Fruit fly (Drosophila melanogaster) whole organism, embryonic: ENCODE measurements around the gene ND-MNLL.

Experiments used
- ATbp ChIP-seq: fragments of 200-800 bp; sonication (Bioruptor generic); optimal IDR thresholded peaks from 2 replicates; lab custom pipeline; 2017; ENCODE audit warnings: missing biosample characterization, mild to moderate bottlenecking, missing genetic modification characterization, missing genetic modification reagents
- Adf1 ChIP-seq: fragments of 200-800 bp; sonication (Bioruptor generic); IDR thresholded peaks from 2 replicates; pipeline ENCODE4 v1.3.6; 2022; ENCODE audit warnings: missing biosample characterization, missing genetic modification characterization
- Atf-2 ChIP-seq: fragments of 200-800 bp; sonication (Bioruptor generic); optimal IDR thresholded peaks from 2 replicates; lab custom pipeline; 2016; ENCODE audit warnings: missing biosample characterization, missing genetic modification characterization
- B-H1 ChIP-seq: fragments of 200-800 bp; sonication (Bioruptor generic); IDR thresholded peaks from 3 replicates; pipeline ENCODE4 v1.3.6; 2022; ENCODE audit warnings: missing biosample characterization, missing genetic modification characterization
- Bdp1 ChIP-seq: fragments of 200-800 bp; sonication (Bioruptor generic); optimal IDR thresholded peaks from 3 replicates; lab custom pipeline; 2016; ENCODE audit warnings: missing biosample characterization, missing genetic modification characterization
- CG12155 ChIP-seq: fragments of 200-800 bp; sonication (Bioruptor generic); optimal IDR thresholded peaks from 3 replicates; lab custom pipeline; 2016; ENCODE audit warnings: missing biosample characterization, missing genetic modification characterization
- CG17385 ChIP-seq: fragments of 200-800 bp; sonication (Bioruptor generic); optimal IDR thresholded peaks from 3 replicates; lab custom pipeline; 2018; ENCODE audit warnings: missing biosample characterization, mild to moderate bottlenecking, missing genetic modification characterization
- CG17829 ChIP-seq: fragments of 200-800 bp; optimal IDR thresholded peaks from 2 replicates; lab custom pipeline; 2019; ENCODE audit warnings: missing biosample characterization, mild to moderate bottlenecking, missing genetic modification characterization, moderate library complexity
- CG1792 ChIP-seq: fragments of 200-800 bp; sonication (Bioruptor generic); optimal IDR thresholded peaks from 2 replicates; lab custom pipeline; 2016; ENCODE audit warnings: missing biosample characterization, missing genetic modification characterization
- CG2116 ChIP-seq: fragments of 200-800 bp; sonication (Bioruptor generic); optimal IDR thresholded peaks from 3 replicates; lab custom pipeline; 2018; ENCODE audit warnings: missing biosample characterization, mild to moderate bottlenecking, missing genetic modification characterization
- CG43689 ChIP-seq: fragments of 200-800 bp; sonication (Bioruptor generic); IDR thresholded peaks from 2 replicates; pipeline ENCODE4 v1.3.6; 2022; ENCODE audit warnings: missing biosample characterization, missing genetic modification characterization
- CG4424 ChIP-seq: fragments of 200-800 bp; sonication (Bioruptor generic); optimal IDR thresholded peaks from 3 replicates; lab custom pipeline; 2016; ENCODE audit warnings: missing biosample characterization, missing genetic modification characterization
- CG4730 ChIP-seq: fragments of 200-800 bp; sonication (Bioruptor generic); IDR thresholded peaks from 2 replicates; pipeline ENCODE4 v1.3.6; 2022; ENCODE audit warnings: missing biosample characterization, missing genetic modification characterization
- CG5245 ChIP-seq: fragments of 200-800 bp; sonication (Bioruptor generic); optimal IDR thresholded peaks from 3 replicates; lab custom pipeline; 2016; ENCODE audit warnings: missing biosample characterization, missing genetic modification characterization
- CG6254 ChIP-seq: fragments of 200-800 bp; sonication (Bioruptor generic); optimal IDR thresholded peaks from 3 replicates; lab custom pipeline; 2017; ENCODE audit warnings: mild to moderate bottlenecking, missing biosample characterization, missing genetic modification reagents, missing genetic modification characterization
- CG6272 ChIP-seq: fragments of 200-800 bp; sonication (Bioruptor generic); IDR thresholded peaks from 2 replicates; pipeline ENCODE4 v1.3.6; 2022; ENCODE audit warnings: missing biosample characterization, missing genetic modification characterization
- CG6689 ChIP-seq: fragments of 200-800 bp; sonication (Bioruptor generic); IDR thresholded peaks from 2 replicates; pipeline ENCODE4 v1.3.6; 2022; ENCODE audit warnings: missing biosample characterization, missing genetic modification characterization
- CG6765 ChIP-seq: fragments of 200-800 bp; sonication (Bioruptor generic); optimal IDR thresholded peaks from 3 replicates; lab custom pipeline; 2017; ENCODE audit warnings: missing biosample characterization, mild to moderate bottlenecking, missing genetic modification characterization
- CG8765 ChIP-seq: fragments of 200-800 bp; sonication (Bioruptor generic); IDR thresholded peaks from 2 replicates; pipeline ENCODE4 v1.3.6; 2022; ENCODE audit warnings: missing biosample characterization, missing genetic modification characterization
- CG9876 ChIP-seq: fragments of 200-800 bp; sonication (Bioruptor generic); optimal IDR thresholded peaks from 2 replicates; lab custom pipeline; 2016; ENCODE audit warnings: missing biosample characterization, missing genetic modification characterization
- CoRest ChIP-seq: fragments of 200-800 bp; sonication (Bioruptor generic); optimal IDR thresholded peaks from 3 replicates; lab custom pipeline; 2018; ENCODE audit warnings: missing biosample characterization, mild to moderate bottlenecking, missing genetic modification characterization, moderate library complexity
- Elba2 ChIP-seq: fragments of 200-800 bp; sonication (Bioruptor generic); optimal IDR thresholded peaks from 3 replicates; lab custom pipeline; 2016; ENCODE audit warnings: missing biosample characterization, missing genetic modification characterization
- Fer1 ChIP-seq: fragments of 200-800 bp; sonication (Bioruptor generic); optimal IDR thresholded peaks from 2 replicates; lab custom pipeline; 2017; ENCODE audit warnings: missing biosample characterization, mild to moderate bottlenecking, missing genetic modification characterization
- Fer3 ChIP-seq: fragments of 200-800 bp; sonication (Bioruptor generic); optimal IDR thresholded peaks from 2 replicates; lab custom pipeline; 2018; ENCODE audit warnings: missing biosample characterization, mild to moderate bottlenecking, missing genetic modification characterization, moderate library complexity
- Gug ChIP-seq: fragments of 200-800 bp; sonication (Bioruptor generic); IDR thresholded peaks from 4 replicates; pipeline ENCODE4 v1.3.6; 2022; ENCODE audit warnings: missing biosample characterization, missing genetic modification characterization
- Hey ChIP-seq: fragments of 200-800 bp; sonication (Bioruptor generic); optimal IDR thresholded peaks from 3 replicates; lab custom pipeline; 2018; ENCODE audit warnings: missing biosample characterization, mild to moderate bottlenecking, missing genetic modification characterization
- Lim3 ChIP-seq: fragments of 200-800 bp; sonication (Bioruptor generic); IDR thresholded peaks from 2 replicates; pipeline ENCODE4 v1.3.6; 2022; ENCODE audit warnings: missing biosample characterization, missing genetic modification characterization
- MESR4 ChIP-seq: fragments of 200-800 bp; sonication (Bioruptor generic); optimal IDR thresholded peaks from 2 replicates; lab custom pipeline; 2018; ENCODE audit warnings: missing biosample characterization, mild to moderate bottlenecking, missing genetic modification characterization, moderate library complexity
- MTF-1 ChIP-seq: fragments of 200-800 bp; sonication (Bioruptor generic); optimal IDR thresholded peaks from 2 replicates; lab custom pipeline; 2018; ENCODE audit warnings: missing biosample characterization, mild to moderate bottlenecking, missing genetic modification characterization, borderline replicate concordance
- Pdp1 ChIP-seq, 2 experiments: fragments of 200-800 bp; sonication (Bioruptor generic); optimal IDR thresholded peaks; 3 replicates each; lab custom pipeline; 2016; ENCODE audit warnings: missing biosample characterization in 2 of 2, missing genetic modification characterization in 2 of 2, mild to moderate bottlenecking in 1 of 2, moderate library complexity in 1 of 2
- Xrp1 ChIP-seq: fragments of 200-800 bp; sonication (Bioruptor generic); IDR thresholded peaks from 2 replicates; pipeline ENCODE4 v1.3.6; 2022; ENCODE audit warnings: missing biosample characterization, missing genetic modification characterization
- ara ChIP-seq: fragments of 200-800 bp; sonication (Bioruptor generic); IDR thresholded peaks from 2 replicates; pipeline ENCODE4 v1.3.6; 2022; ENCODE audit warnings: missing biosample characterization, missing genetic modification characterization
- ato ChIP-seq: fragments of 200-800 bp; sonication (Bioruptor generic); IDR thresholded peaks from 2 replicates; pipeline ENCODE4 v1.3.6; 2022; ENCODE audit warnings: missing biosample characterization, missing genetic modification characterization; ENCODE audit not compliant: partially characterized antibody
- chm ChIP-seq: fragments of 200-800 bp; sonication (Bioruptor generic); IDR thresholded peaks from 2 replicates; pipeline ENCODE4 v1.3.6; 2022; ENCODE audit warnings: missing biosample characterization, missing genetic modification characterization
- ci ChIP-seq: fragments of 200-800 bp; sonication (Bioruptor generic); IDR thresholded peaks from 3 replicates; pipeline ENCODE4 v1.3.6; 2022; ENCODE audit warnings: missing biosample characterization, missing genetic modification characterization
- dati ChIP-seq: fragments of 200-800 bp; sonication (Bioruptor generic); IDR thresholded peaks from 2 replicates; pipeline ENCODE4 v1.3.6; 2022; ENCODE audit warnings: missing biosample characterization, missing genetic modification characterization
- dmrt11E ChIP-seq: fragments of 200-800 bp; sonication (Bioruptor generic); optimal IDR thresholded peaks from 3 replicates; lab custom pipeline; 2018; ENCODE audit warnings: missing biosample characterization, mild to moderate bottlenecking, missing genetic modification characterization, moderate library complexity
- emc ChIP-seq: fragments of 200-800 bp; sonication (Bioruptor generic); optimal IDR thresholded peaks from 2 replicates; lab custom pipeline; 2016; ENCODE audit warnings: missing biosample characterization, missing genetic modification characterization
- gfzf ChIP-seq: fragments of 200-800 bp; sonication (Bioruptor generic); optimal IDR thresholded peaks from 2 replicates; lab custom pipeline; 2016; ENCODE audit warnings: missing biosample characterization, mild to moderate bottlenecking, missing genetic modification characterization, moderate library complexity
- gsb ChIP-seq: fragments of 200-800 bp; sonication (Bioruptor generic); IDR thresholded peaks from 2 replicates; pipeline ENCODE4 v1.3.6; 2022; ENCODE audit warnings: missing biosample characterization, missing genetic modification characterization
- gt ChIP-seq: fragments of 200-800 bp; sonication (Bioruptor generic); IDR thresholded peaks from 2 replicates; pipeline ENCODE4 v1.3.6; 2022; ENCODE audit warnings: missing biosample characterization, missing genetic modification characterization
- hb ChIP-seq: fragments of 200-800 bp; sonication (Bioruptor generic); IDR thresholded peaks from 3 replicates; pipeline ENCODE4 v1.3.6; 2022; ENCODE audit warnings: missing biosample characterization, missing genetic modification characterization; ENCODE audit not compliant: partially characterized antibody
- lilli ChIP-seq: fragments of 200-800 bp; sonication (Bioruptor generic); optimal IDR thresholded peaks from 3 replicates; lab custom pipeline; 2016; ENCODE audit warnings: missing biosample characterization, missing genetic modification characterization
- maf-S ChIP-seq: fragments of 200-800 bp; sonication (Bioruptor generic); optimal IDR thresholded peaks from 2 replicates; lab custom pipeline; 2016; ENCODE audit warnings: missing biosample characterization, missing genetic modification characterization
- nmo ChIP-seq: fragments of 200-800 bp; sonication (Bioruptor generic); optimal IDR thresholded peaks from 2 replicates; lab custom pipeline; 2018; ENCODE audit warnings: missing biosample characterization, mild to moderate bottlenecking, missing genetic modification characterization, moderate library complexity
- pan ChIP-seq, 4 experiments: fragments of >200 bp in 3 of 4; fragments of 200-800 bp in 1 of 4; sonication (Bioruptor generic) in 1 of 4; optimal IDR thresholded peaks in 3 of 4; IDR thresholded peaks in 1 of 4; 2 replicates each; pipeline versions ENCODE4 v1.3.6 to Lab custom; 2017 to 2022; ENCODE audit warnings: missing biosample characterization in 2 of 4, missing genetic modification characterization in 2 of 4, mixed read lengths in 1 of 4
- pita ChIP-seq: fragments of 200-800 bp; sonication (Bioruptor generic); optimal IDR thresholded peaks from 2 replicates; lab custom pipeline; 2017; ENCODE audit warnings: missing biosample characterization, mild to moderate bottlenecking, missing genetic modification characterization
- ro ChIP-seq: fragments of 200-800 bp; sonication (Bioruptor generic); IDR thresholded peaks from 2 replicates; pipeline ENCODE4 v1.3.6; 2022; ENCODE audit warnings: missing biosample characterization, missing genetic modification characterization
- salm ChIP-seq: fragments of 200-800 bp; sonication (Bioruptor generic); optimal IDR thresholded peaks from 2 replicates; lab custom pipeline; 2018; ENCODE audit warnings: missing biosample characterization, mild to moderate bottlenecking, missing genetic modification characterization
- vnd ChIP-seq: fragments of 200-800 bp; sonication (Bioruptor generic); IDR thresholded peaks from 3 replicates; pipeline ENCODE4 v1.3.6; 2022; ENCODE audit warnings: missing biosample characterization, missing genetic modification characterization; ENCODE audit not compliant: partially characterized antibody

The ND-MNLL gene

DNA sequence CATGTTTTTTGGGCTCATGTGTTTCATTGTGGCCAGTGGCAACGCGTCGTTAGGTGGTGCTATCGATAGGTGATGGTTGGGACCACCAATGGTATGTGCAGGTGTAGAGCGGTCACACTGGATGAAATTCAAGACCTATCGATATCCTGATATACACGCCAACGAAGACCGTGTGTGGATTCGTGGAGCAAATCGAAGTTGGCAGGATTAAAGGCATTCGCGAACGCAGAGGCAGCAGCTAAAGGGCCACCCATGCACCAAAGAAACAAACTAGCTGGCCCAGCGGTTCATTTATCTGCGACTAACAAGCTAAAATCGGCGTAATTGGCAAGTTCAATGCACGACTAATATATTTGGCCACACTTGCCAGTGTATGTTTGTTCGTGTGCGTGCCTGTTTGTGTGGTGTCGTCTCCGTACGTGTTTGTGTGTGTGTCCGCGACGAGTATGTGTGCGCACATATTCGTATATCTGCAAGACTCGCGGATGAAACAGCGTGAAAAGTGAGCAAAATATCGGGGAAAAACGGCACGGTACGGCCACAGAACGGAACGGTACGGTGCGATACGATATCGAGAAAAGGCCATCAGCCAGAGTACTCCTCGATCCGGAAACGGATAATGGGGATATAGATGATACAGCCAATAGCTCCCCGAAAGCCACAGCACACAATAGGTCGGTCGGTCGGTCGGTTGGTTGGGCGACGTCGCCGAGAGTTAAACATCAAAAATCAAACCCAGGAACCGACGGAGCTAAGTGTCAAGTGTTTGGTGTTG is 42.4 kb upstream of the ND-MNLL start, which contains the start of gene Ubr3 (continued):
- TF ChIP-seq MTF-1 (GFP tag; lab: Kevin White, UChicago) (no peak), Pdp1 (GFP tag; optimal IDR thresholded peaks at IDR 0.05; lab: Kevin White, UChicago) (peak in 1 of 2 experiments; percentile 19), CG2116 (GFP tag; lab: Kevin White, UChicago) (peak; percentile 94), CG4424 (GFP tag; lab: Kevin White, UChicago) (no peak), CG43689 (GFP tag; lab: Robert Waterston, UW) (no peak), CG5245 (no peak), gt (GFP tag; lab: Robert Waterston, UW) (no peak), Gug (GFP tag; lab: Robert Waterston, UW) (no peak), B-H1 (GFP tag; lab: Robert Waterston, UW) (no peak), Hey (tag; lab: Kevin White, UChicago) (no peak), CG1792 (GFP tag; lab: Kevin White, UChicago) (no peak), gsb (GFP tag; lab: Robert Waterston, UW) (no peak), lilli (GFP tag; lab: Kevin White, UChicago) (no peak), Fer3 (tag; lab: Kevin White, UChicago) (no peak), ato (GFP tag; lab: Robert Waterston, UW) (peak; percentile 59), pan (optimal IDR thresholded peaks at IDR 0.05; lab: Kevin White, UChicago) (no peak), pan (GFP tag; optimal IDR thresholded peaks at IDR 0.05 in 1 of 2, IDR thresholded peaks at IDR 0.05 in 1 of 2) (no peak), MESR4 (GFP tag; lab: Kevin White, UChicago) (peak; percentile 72), dmrt11E (no peak), pita (GFP tag; lab: Kevin White, UChicago) (no peak), emc (GFP tag; lab: Kevin White, UChicago) (no peak), CG6254 (GFP tag; lab: Kevin White, UChicago) (no peak), maf-S (GFP tag; lab: Kevin White, UChicago) (no peak), CG12155 (no peak), Xrp1 (no peak), vnd (GFP tag; lab: Robert Waterston, UW) (peak; percentile 73), CG6272 (GFP tag; lab: Robert Waterston, UW) (no peak), CG6765 (GFP tag; lab: Kevin White, UChicago) (peak; percentile 26), ro (GFP tag; lab: Robert Waterston, UW) (no peak), CG17829 (tag; lab: Kevin White, UChicago) (peak; percentile 28), CG17385 (GFP tag; lab: Kevin White, UChicago) (no peak), Bdp1 (GFP tag; lab: Kevin White, UChicago) (no peak), CG4730 (no peak), chm (GFP tag; lab: Robert Waterston, UW) (no peak), CoRest (tag; lab: Kevin White, UChicago) (no peak), ATbp (no peak), Adf1 (no peak), Fer1 (GFP tag; lab: Kevin White, UChicago) (peak; percentile 35), CG6689 (GFP tag; lab: Robert Waterston, UW) (no peak), dati (GFP tag; lab: Robert Waterston, UW) (no peak), hb (peak; percentile 76), CG9876 (GFP tag; lab: Kevin White, UChicago) (peak; percentile 21), salm (tag; lab: Kevin White, UChicago) (no peak), Lim3 (no peak), CG8765 (GFP tag; lab: Robert Waterston, UW) (no peak), gfzf (GFP tag; lab: Kevin White, UChicago) (peak; percentile 69), ara (GFP tag; lab: Robert Waterston, UW) (no peak), nmo (GFP tag; lab: Kevin White, UChicago) (peak; percentile 34), Elba2 (GFP tag; lab: Kevin White, UChicago) (peak; percentile 17), Atf-2 (GFP tag; lab: Kevin White, UChicago) (no peak), ci (GFP tag; lab: Robert Waterston, UW) (no peak)
